Fruit fly (Drosophila melanogaster) whole organism, prepupa: ENCODE data around the gene mew.

ENCODE experiments used
- CG1621 ChIP-seq: fragments of 200-800 bp; sonication (Bioruptor generic); optimal IDR thresholded peaks from 3 replicates; lab custom pipeline; 2018; ENCODE audit warnings: missing biosample characterization, mild to moderate bottlenecking, missing genetic modification characterization
- CG3032 ChIP-seq: fragments of 200-800 bp; optimal IDR thresholded peaks from 2 replicates; lab custom pipeline; 2019; ENCODE audit warnings: missing biosample characterization, mild to moderate bottlenecking, missing genetic modification characterization, moderate library complexity
- CG3919 ChIP-seq: fragments of 200-800 bp; sonication (Bioruptor generic); optimal IDR thresholded peaks from 3 replicates; lab custom pipeline; 2016; ENCODE audit warnings: missing biosample characterization, missing genetic modification characterization
- CG6163 ChIP-seq: fragments of 200-800 bp; sonication (Bioruptor generic); IDR thresholded peaks from 3 replicates; pipeline ENCODE4 v1.3.6; 2022; ENCODE audit warnings: missing biosample characterization, missing genetic modification characterization
- Eip75B ChIP-seq: fragments of 200-800 bp; sonication (Bioruptor generic); optimal IDR thresholded peaks from 3 replicates; lab custom pipeline; 2016; ENCODE audit warnings: missing biosample characterization, missing genetic modification characterization
- Eip93F ChIP-seq: fragments of 200-800 bp; sonication (Bioruptor generic); optimal IDR thresholded peaks from 2 replicates; lab custom pipeline; 2016; ENCODE audit warnings: missing biosample characterization, mild to moderate bottlenecking, missing genetic modification characterization
- OdsH ChIP-seq: fragments of 200-800 bp; sonication (Bioruptor generic); optimal IDR thresholded peaks from 3 replicates; lab custom pipeline; 2016; ENCODE audit warnings: missing biosample characterization, missing genetic modification characterization
- Sox102F ChIP-seq: fragments of 200-800 bp; sonication (Bioruptor generic); optimal IDR thresholded peaks from 2 replicates; lab custom pipeline; 2016; ENCODE audit warnings: missing biosample characterization, mild to moderate bottlenecking, missing genetic modification characterization
- dsx ChIP-seq: fragments of 200-800 bp; optimal IDR thresholded peaks from 3 replicates; lab custom pipeline; 2019; ENCODE audit warnings: missing biosample characterization, mild to moderate bottlenecking, missing genetic modification characterization, moderate library complexity; ENCODE audit not compliant: poor library complexity, severe bottlenecking
- fkh ChIP-seq: fragments of 200-800 bp; sonication (Bioruptor generic); optimal IDR thresholded peaks from 3 replicates; lab custom pipeline; 2017; ENCODE audit warnings: missing biosample characterization, mild to moderate bottlenecking, missing genetic modification characterization, moderate library complexity
- ss ChIP-seq, 2 experiments: fragments of 200-800 bp; sonication (Bioruptor generic); optimal IDR thresholded peaks; 2 replicates in 1 of 2; 3 replicates in 1 of 2; lab custom pipeline; 2017 to 2018; ENCODE audit warnings: mild to moderate bottlenecking in 2 of 2, missing biosample characterization in 2 of 2, missing genetic modification characterization in 2 of 2, moderate library complexity in 1 of 2
- topi ChIP-seq: fragments of 200-800 bp; sonication (Bioruptor generic); optimal IDR thresholded peaks from 3 replicates; lab custom pipeline; 2016; ENCODE audit warnings: missing biosample characterization, missing genetic modification characterization

dm6 chrX:13172865-13173264 lies 85.4 kb downstream of the mew start:
- no peak for TF ChIP-seq CG1621
- no peak for TF ChIP-seq CG3919 (GFP tag; lab: Kevin White, UChicago)
- TF ChIP-seq Eip93F (GFP tag; lab: Kevin White, UChicago), result no peak
- TF ChIP-seq OdsH (GFP tag; lab: Kevin White, UChicago), result no peak
- no peak for TF ChIP-seq Eip75B (GFP tag; lab: Kevin White, UChicago)
- TF ChIP-seq ss (GFP tag; optimal IDR thresholded peaks at IDR 0.05; lab: Kevin White, UChicago), result no peak
- no peak for TF ChIP-seq CG3032 (tag; lab: Kevin White, UChicago)
- TF ChIP-seq dsx (GFP tag; lab: Kevin White, UChicago), result no peak
- TF ChIP-seq CG6163 (GFP tag; lab: Robert Waterston, UW), result no peak
- no peak for TF ChIP-seq topi (GFP tag; lab: Kevin White, UChicago)
- no peak for TF ChIP-seq fkh (GFP tag; lab: Kevin White, UChicago)
- no peak for TF ChIP-seq Sox102F (GFP tag; lab: Kevin White, UChicago)
